Worm (Caenorhabditis elegans): ENCODE measurements around the gene ops-1.

Gene ops-1

DNA sequence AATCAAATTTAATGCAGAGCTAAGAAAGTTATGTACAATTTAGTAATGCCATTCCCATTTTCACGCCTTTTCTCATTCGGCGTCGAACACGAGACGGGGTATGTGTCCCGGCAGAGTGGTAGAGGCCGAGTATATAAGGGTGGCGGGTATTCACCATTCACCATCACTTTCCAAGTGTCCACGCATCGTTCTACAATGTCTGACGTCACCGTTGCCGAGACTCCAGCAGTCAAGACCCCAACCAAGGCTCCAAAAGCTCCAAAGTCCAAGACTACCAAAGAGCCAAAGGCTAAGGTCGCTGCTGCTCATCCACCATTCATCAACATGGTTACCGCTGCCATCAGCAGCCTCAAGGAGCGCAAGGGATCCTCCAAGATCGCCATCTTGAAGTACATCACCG lies 9.9 kb upstream of the ops-1 start, which contains the start of gene hil-2:
hil-2 (plus strand) TSS at position 160 of the 400 bp plus-strand sequence.
- no peak for TF ChIP-seq sma-9 (GFP tag; optimal IDR thresholded peaks at IDR 0.05)
- no peak for TF ChIP-seq sma-9 (tag; optimal IDR thresholded peaks at IDR 0.05)
- TF ChIP-seq gmeb-1 (tag; optimal IDR thresholded peaks at IDR 0.05): no peak
- TF ChIP-seq unc-55 (GFP tag; optimal IDR thresholded peaks at IDR 0.05): peak; percentile 21

DNA sequence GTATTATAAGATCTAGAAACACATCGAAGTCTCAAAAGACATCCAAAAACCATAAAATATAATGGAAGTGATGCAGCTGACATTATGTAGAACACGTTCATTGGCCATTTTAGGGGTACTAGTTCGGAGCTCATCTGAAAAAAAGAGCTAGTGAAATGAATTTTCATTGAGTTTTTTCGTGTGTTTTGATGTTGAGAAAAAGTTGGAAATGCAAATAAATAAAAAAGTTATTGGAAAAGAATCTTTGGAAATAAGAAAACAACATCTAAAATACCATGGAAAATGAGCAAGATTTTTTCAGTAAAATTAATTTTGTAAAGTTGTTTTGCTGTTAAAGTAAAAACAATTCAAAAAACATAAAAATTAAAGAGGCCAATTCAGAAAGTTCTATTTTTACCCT lies 6.6 kb upstream of the ops-1 start, which contains the start of gene srv-24:
srv-24 (minus strand) TSS at position 101 of the 400 bp plus-strand sequence.
- no peak for TF ChIP-seq unc-55 (GFP tag; optimal IDR thresholded peaks at IDR 0.05)
- TF ChIP-seq lsy-2 (tag; optimal IDR thresholded peaks at IDR 0.05): no peak
- TF ChIP-seq ZK546.5 (tag; optimal IDR thresholded peaks at IDR 0.05): no peak
- TF ChIP-seq ztf-1 (GFP tag; conservative IDR thresholded peaks at IDR 0.05): no peak
- no peak for TF ChIP-seq fos-1 (tag; optimal IDR thresholded peaks at IDR 0.05)

ce11 chrIV:6282143-6282542 lies 2.0 kb downstream of the ops-1 start, which contains the start of gene srv-32:
Gene srv-32, minus strand, starts transcription at chrIV:6282243.
- TF ChIP-seq mbf-1 (tag; optimal IDR thresholded peaks at IDR 0.05) (no peak), Y55F3AM.14 (GFP tag; optimal IDR thresholded peaks at IDR 0.05) (no peak), elt-1 (tag; optimal IDR thresholded peaks at IDR 0.05) (no peak), F13H6.1 (tag; optimal IDR thresholded peaks at IDR 0.05) (no peak), unc-62 (GFP tag; optimal IDR thresholded peaks at IDR 0.05) (no peak), sem-4 (tag; optimal IDR thresholded peaks at IDR 0.05) (no peak), aly-2 (tag; optimal IDR thresholded peaks at IDR 0.05) (no peak), nhr-6 (tag; optimal IDR thresholded peaks at IDR 0.05) (no peak), fos-1 (tag; optimal IDR thresholded peaks at IDR 0.05) (no peak), blmp-1 (tag; optimal IDR thresholded peaks at IDR 0.05; ENCODE audit: insufficient read depth) (no peak), sma-9 (GFP tag; optimal IDR thresholded peaks at IDR 0.05) (no peak), sma-9 (tag; optimal IDR thresholded peaks at IDR 0.05) (no peak), mdl-1 (tag; optimal IDR thresholded peaks at IDR 0.05) (no peak), ama-1 (optimal IDR thresholded peaks at IDR 0.05) (no peak), lsy-2 (tag; optimal IDR thresholded peaks at IDR 0.05) (no peak), nhr-77 (tag; optimal IDR thresholded peaks at IDR 0.05) (no peak), ztf-1 (GFP tag; conservative IDR thresholded peaks at IDR 0.05) (no peak), crh-2 (tag; optimal IDR thresholded peaks at IDR 0.05) (no peak), alr-1 (tag; optimal IDR thresholded peaks at IDR 0.05) (no peak), R02D3.7 (tag; optimal IDR thresholded peaks at IDR 0.05) (no peak)

ce11 chrIV:6279392-6279791 lies 4.8 kb downstream of the ops-1 start, which contains the start of gene sams-5:
Gene sams-5, minus strand, starts transcription at chrIV:6279522.
- TF ChIP-seq lin-39 (tag; optimal IDR thresholded peaks at IDR 0.05) (no peak), C34F6.9 (tag; optimal IDR thresholded peaks at IDR 0.05) (no peak), ztf-1 (GFP tag; conservative IDR thresholded peaks at IDR 0.05) (no peak), Y55F3AM.14 (GFP tag; optimal IDR thresholded peaks at IDR 0.05) (no peak), ama-1 (optimal IDR thresholded peaks at IDR 0.05) (no peak), mdl-1 (tag; optimal IDR thresholded peaks at IDR 0.05) (no peak), sma-3 (GFP tag; optimal IDR thresholded peaks at IDR 0.05) (no peak), aly-2 (tag; optimal IDR thresholded peaks at IDR 0.05) (no peak), nhr-6 (tag; optimal IDR thresholded peaks at IDR 0.05) (no peak)

DNA sequence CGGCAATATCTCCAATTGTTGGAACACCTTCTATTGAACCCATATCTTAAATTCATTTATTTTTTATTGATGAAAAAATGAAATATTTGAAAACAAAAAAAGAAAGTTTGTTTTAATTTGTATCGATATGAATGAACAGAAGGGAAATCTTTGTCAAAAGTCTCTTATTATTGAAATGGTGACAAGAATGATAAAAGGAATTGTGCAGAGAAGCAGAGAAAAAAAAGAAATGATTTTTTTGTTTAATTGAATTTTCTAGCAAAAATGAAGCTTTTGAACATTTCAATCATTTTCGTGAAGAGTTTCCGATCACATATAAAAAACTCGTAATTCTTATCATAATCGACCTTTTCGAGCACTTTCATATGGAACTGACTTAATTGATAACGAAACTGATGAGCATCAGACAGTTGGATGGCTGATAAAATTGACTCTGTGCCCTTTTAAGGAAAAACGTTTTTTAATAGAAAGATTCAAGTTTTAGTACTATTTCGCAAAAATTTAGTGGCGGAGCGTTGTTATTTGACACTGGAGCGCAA lies 8.4 kb downstream of the ops-1 start, which contains the start of the genes aat-4 and T13A10.1:
aat-4 (minus strand) TSS at position 51 of the 539 bp plus-strand sequence.
T13A10.1 (plus strand) TSS at position 411 of the 539 bp plus-strand sequence.
- TF ChIP-seq fos-1 (tag; optimal IDR thresholded peaks at IDR 0.05): peak; percentile 94
- no peak for TF ChIP-seq elt-1 (tag; optimal IDR thresholded peaks at IDR 0.05)
- TF ChIP-seq R02D3.7 (tag; optimal IDR thresholded peaks at IDR 0.05): no peak
- peak; percentile 24 for TF ChIP-seq gmeb-1 (tag; optimal IDR thresholded peaks at IDR 0.05)
- no peak for TF ChIP-seq ceh-16 (tag; optimal IDR thresholded peaks at IDR 0.05)

ce11 chrIV:6271923-6272322 lies 12.3 kb downstream of the ops-1 start, which contains the start of gene srv-31:
Gene srv-31, minus strand, starts transcription at chrIV:6272023.
- TF ChIP-seq nhr-77 (tag; optimal IDR thresholded peaks at IDR 0.05) (no peak), unc-39 (tag; optimal IDR thresholded peaks at IDR 0.05) (no peak), ztf-4 (tag; optimal IDR thresholded peaks at IDR 0.05) (no peak), F13H6.1 (tag; optimal IDR thresholded peaks at IDR 0.05) (no peak), lin-11 (tag; optimal IDR thresholded peaks at IDR 0.05) (no peak), egl-27 (tag; optimal IDR thresholded peaks at IDR 0.05) (no peak), skn-1 (tag; optimal IDR thresholded peaks at IDR 0.05) (no peak), sem-4 (tag; optimal IDR thresholded peaks at IDR 0.05) (no peak), unc-62 (GFP tag; optimal IDR thresholded peaks at IDR 0.05) (no peak), nhr-23 (tag; optimal IDR thresholded peaks at IDR 0.05) (no peak), nhr-237 (tag; optimal IDR thresholded peaks at IDR 0.05) (no peak), ceh-82 (tag; optimal IDR thresholded peaks at IDR 0.05) (no peak), ZK546.5 (tag; optimal IDR thresholded peaks at IDR 0.05) (no peak), nhr-21 (tag; optimal IDR thresholded peaks at IDR 0.05) (no peak), nhr-12 (tag; optimal IDR thresholded peaks at IDR 0.05) (no peak), R02D3.7 (tag; optimal IDR thresholded peaks at IDR 0.05) (no peak), lsy-2 (tag; optimal IDR thresholded peaks at IDR 0.05) (no peak)

Measured in whole organism, L2 larva.